Fruit fly (Drosophila melanogaster): Measurements from ENCODE around the gene poe.

DNA sequence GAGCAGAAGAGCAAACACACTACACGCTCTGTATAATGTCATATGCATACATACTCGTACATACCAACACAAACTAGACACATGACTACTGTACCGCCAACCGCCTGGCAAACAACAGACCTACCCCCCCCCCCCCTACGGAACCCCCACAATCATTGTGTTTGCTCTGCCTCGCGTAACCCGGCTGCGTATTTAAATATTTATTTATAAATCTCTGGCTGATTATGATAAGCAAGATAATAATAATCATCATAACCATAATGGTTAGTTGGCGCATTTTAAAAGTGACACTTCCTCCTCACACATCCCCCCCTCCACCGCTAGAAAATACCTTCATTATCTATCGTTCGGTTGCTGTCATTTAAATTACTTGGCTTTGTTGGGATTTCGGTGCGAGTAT is 26.0 kb upstream of the poe start:
- peak; percentile 51 for TF ChIP-seq B-H2 (GFP tag; optimal IDR thresholded peaks at IDR 0.05)
- TF ChIP-seq usp (GFP tag; optimal IDR thresholded peaks at IDR 0.05): no peak
- peak; percentile 73 for TF ChIP-seq PHDP (tag; optimal IDR thresholded peaks at IDR 0.05)
